Worm (Caenorhabditis elegans) whole organism, L1 larva: ENCODE measurements around the gene F36G3.1.

Experiments used
- C04F5.9 ChIP-seq: sonication (generic microtip); optimal IDR thresholded peaks from 2 replicates; lab custom pipeline; 2016; ENCODE audit warnings: missing genetic modification characterization, missing compliant biosample characterization
- C34B4.2 ChIP-seq: sonication (generic microtip); optimal IDR thresholded peaks from 2 replicates; lab custom pipeline; 2017; ENCODE audit warnings: mild to moderate bottlenecking, missing genetic modification characterization, missing compliant biosample characterization
- F16B12.6 ChIP-seq: fragments of 150-350 bp; optimal IDR thresholded peaks from 2 replicates; lab custom pipeline; 2014; ENCODE audit warnings: missing biosample characterization, missing genetic modification characterization
- blmp-1 ChIP-seq: fragments of 150-350 bp; optimal IDR thresholded peaks from 2 replicates; lab custom pipeline; 2014; ENCODE audit warnings: missing biosample characterization, missing genetic modification characterization
- ceh-8 ChIP-seq: fragments of 200-800 bp; sonication (Bioruptor generic); optimal IDR thresholded peaks from 2 replicates; lab custom pipeline; 2018; ENCODE audit warnings: mild to moderate bottlenecking, missing genetic modification characterization, moderate library complexity, missing compliant biosample characterization
- ceh-90 ChIP-seq: sonication (generic microtip); optimal IDR thresholded peaks from 2 replicates; lab custom pipeline; 2016; ENCODE audit warnings: missing genetic modification characterization, missing compliant biosample characterization
- dpl-1 ChIP-seq, 3 experiments: fragments of 150-350 bp in 2 of 3; sonication (generic microtip) in 1 of 3; optimal IDR thresholded peaks; 2 replicates each; lab custom pipeline; 2014 to 2017; ENCODE audit warnings: missing biosample characterization in 3 of 3, missing genetic modification characterization in 3 of 3, missing genetic modification reagents in 3 of 3
- dsc-1 ChIP-seq: sonication (generic microtip); optimal IDR thresholded peaks from 2 replicates; lab custom pipeline; 2016; ENCODE audit warnings: mild to moderate bottlenecking, missing genetic modification characterization, missing compliant biosample characterization
- efl-1 ChIP-seq, 4 experiments: fragments of 150-350 bp; optimal IDR thresholded peaks in 3 of 4; peaks in 1 of 4; 1 replicate in 1 of 4; 2 replicates in 3 of 4; lab custom pipeline; 2014; ENCODE audit warnings: missing biosample characterization in 2 of 4, missing genetic modification characterization in 2 of 4, missing genetic modification reagents in 2 of 4
- efl-3 ChIP-seq: fragments of 200-800 bp; sonication (Bioruptor generic); optimal IDR thresholded peaks from 2 replicates; lab custom pipeline; 2018; ENCODE audit warnings: mild to moderate bottlenecking, missing genetic modification characterization, missing compliant biosample characterization
- elt-2 ChIP-seq: sonication (generic microtip); optimal IDR thresholded peaks from 2 replicates; lab custom pipeline; 2016; ENCODE audit warnings: missing genetic modification characterization, mild to moderate bottlenecking, inconsistent platforms, missing compliant biosample characterization, missing genetic modification reagents
- elt-3 ChIP-seq, 6 experiments: fragments of 150-350 bp in 1 of 6; sonication (generic microtip); optimal IDR thresholded peaks; 2 replicates each; lab custom pipeline; 2017 to 2018; ENCODE audit warnings: missing biosample characterization in 6 of 6, missing genetic modification characterization in 6 of 6, inconsistent platforms in 1 of 6
- ets-5 ChIP-seq: fragments of 200-800 bp; sonication (Bioruptor generic); IDR thresholded peaks from 2 replicates; pipeline ENCODE4 v1.3.6; 2022; ENCODE audit warnings: missing genetic modification characterization, missing compliant biosample characterization
- fkh-10 ChIP-seq: sonication (generic microtip); optimal IDR thresholded peaks from 2 replicates; lab custom pipeline; 2017; ENCODE audit warnings: missing biosample characterization, missing genetic modification reagents, missing genetic modification characterization
- fkh-4 ChIP-seq: sonication (generic microtip); optimal IDR thresholded peaks from 2 replicates; lab custom pipeline; 2016; ENCODE audit warnings: missing compliant biosample characterization, missing genetic modification characterization, borderline replicate concordance
- grh-1 ChIP-seq: fragments of 200-800 bp; sonication (Bioruptor generic); IDR thresholded peaks from 2 replicates; pipeline ENCODE4 v1.3.6; 2022; ENCODE audit warnings: missing genetic modification reagents, missing genetic modification characterization, missing compliant biosample characterization
- hlh-17 ChIP-seq: fragments of 200-800 bp; sonication (Bioruptor generic); optimal IDR thresholded peaks from 2 replicates; lab custom pipeline; 2018; ENCODE audit warnings: missing genetic modification characterization, mild to moderate bottlenecking, missing compliant biosample characterization, moderate library complexity, borderline replicate concordance
- irx-1 ChIP-seq: sonication (generic microtip); optimal IDR thresholded peaks from 2 replicates; lab custom pipeline; 2016; ENCODE audit warnings: missing genetic modification characterization, missing compliant biosample characterization
- lin-14 ChIP-seq: fragments of 200-800 bp; sonication (Bioruptor generic); optimal IDR thresholded peaks from 2 replicates; lab custom pipeline; 2018; ENCODE audit warnings: mild to moderate bottlenecking, missing genetic modification characterization, moderate library complexity, missing compliant biosample characterization
- lin-39 ChIP-seq: fragments of 150-350 bp; optimal IDR thresholded peaks from 2 replicates; lab custom pipeline; 2014; ENCODE audit warnings: missing biosample characterization, missing genetic modification reagents, missing genetic modification characterization
- lsy-2 ChIP-seq, 2 experiments: fragments of 150-350 bp; optimal IDR thresholded peaks; 2 replicates each; lab custom pipeline; 2014; ENCODE audit warnings: missing biosample characterization in 2 of 2, missing genetic modification characterization in 2 of 2
- mab-9 ChIP-seq: fragments of 200-800 bp; sonication (Bioruptor generic); IDR thresholded peaks from 2 replicates; pipeline ENCODE4 v1.3.6; 2022; ENCODE audit warnings: missing genetic modification reagents, missing genetic modification characterization, missing compliant biosample characterization
- mef-2 ChIP-seq: fragments of 150-350 bp; optimal IDR thresholded peaks from 2 replicates; lab custom pipeline; 2014; ENCODE audit warnings: missing biosample characterization, missing genetic modification characterization
- mep-1 ChIP-seq: fragments of 150-350 bp; optimal IDR thresholded peaks from 2 replicates; lab custom pipeline; 2014; ENCODE audit warnings: missing biosample characterization, missing genetic modification characterization
- nhr-11 ChIP-seq: fragments of 150-350 bp; optimal IDR thresholded peaks from 2 replicates; lab custom pipeline; 2014; ENCODE audit warnings: missing biosample characterization, missing genetic modification characterization
- nhr-71 ChIP-seq: sonication (generic microtip); optimal IDR thresholded peaks from 2 replicates; lab custom pipeline; 2016; ENCODE audit warnings: mild to moderate bottlenecking, missing genetic modification characterization, moderate library complexity, missing compliant biosample characterization
- nhr-76 ChIP-seq: sonication (generic microtip); optimal IDR thresholded peaks from 2 replicates; lab custom pipeline; 2017; ENCODE audit warnings: missing biosample characterization, missing genetic modification characterization
- nhr-84 ChIP-seq: sonication (generic microtip); optimal IDR thresholded peaks from 2 replicates; lab custom pipeline; 2017; ENCODE audit warnings: missing biosample characterization, missing genetic modification characterization
- rnt-1 ChIP-seq: sonication (generic microtip); optimal IDR thresholded peaks from 2 replicates; lab custom pipeline; 2016; ENCODE audit warnings: mild to moderate bottlenecking, missing genetic modification characterization, moderate library complexity, missing compliant biosample characterization
- snu-23 ChIP-seq: sonication (generic microtip); optimal IDR thresholded peaks from 2 replicates; lab custom pipeline; 2016; ENCODE audit warnings: missing genetic modification characterization, missing compliant biosample characterization
- sox-4 ChIP-seq: sonication (generic microtip); optimal IDR thresholded peaks from 2 replicates; lab custom pipeline; 2016; ENCODE audit warnings: missing genetic modification characterization, missing compliant biosample characterization
- sptf-1 ChIP-seq: fragments of 150-350 bp; optimal IDR thresholded peaks from 2 replicates; lab custom pipeline; 2014; ENCODE audit warnings: missing biosample characterization, missing genetic modification characterization
- sup-37 ChIP-seq: fragments of 200-800 bp; sonication (Bioruptor generic); optimal IDR thresholded peaks from 2 replicates; lab custom pipeline; 2018; ENCODE audit warnings: mild to moderate bottlenecking, missing genetic modification characterization, missing compliant biosample characterization
- tbx-2 ChIP-seq: sonication (generic microtip); optimal IDR thresholded peaks from 2 replicates; lab custom pipeline; 2016; ENCODE audit warnings: missing genetic modification characterization, missing compliant biosample characterization
- unc-130 ChIP-seq: fragments of 150-350 bp; optimal IDR thresholded peaks from 2 replicates; lab custom pipeline; 2017; ENCODE audit warnings: missing biosample characterization, missing genetic modification characterization, inconsistent platforms
- unc-86 ChIP-seq: sonication (generic microtip); optimal IDR thresholded peaks from 2 replicates; lab custom pipeline; 2016; ENCODE audit warnings: missing genetic modification characterization, missing compliant biosample characterization
- vab-15 ChIP-seq: sonication (generic microtip); optimal IDR thresholded peaks from 2 replicates; lab custom pipeline; 2017; ENCODE audit warnings: missing genotype, mild to moderate bottlenecking, missing genetic modification characterization, missing compliant biosample characterization
- xbp-1 ChIP-seq: sonication (generic microtip); optimal IDR thresholded peaks from 2 replicates; lab custom pipeline; 2016; ENCODE audit warnings: missing genetic modification characterization, missing compliant biosample characterization

Gene F36G3.1

ce11 chrX:9794173-9794572 is 5.2 kb upstream of the F36G3.1 start, which contains the start of gene F36G3.2:
Gene F36G3.2 (minus strand): TSS chrX:9794273.
- TF ChIP-seq lin-39 (no peak), nhr-71 (tag; lab: Kevin White, UChicago) (no peak), grh-1 (GFP tag; lab: Robert Waterston, UW) (no peak), ceh-8 (GFP tag; lab: Kevin White, UChicago) (no peak), mef-2 (tag; lab: Kevin White, UChicago) (no peak), irx-1 (tag; lab: Kevin White, UChicago) (no peak), ets-5 (GFP tag; lab: Robert Waterston, UW) (no peak), vab-15 (tag; lab: Kevin White, UChicago) (no peak), xbp-1 (tag; lab: Kevin White, UChicago) (no peak), dpl-1 (GFP tag; optimal IDR thresholded peaks at IDR 0.05; lab: Kevin White, UChicago) (no peak), lin-14 (no peak), sup-37 (no peak), nhr-84 (tag; lab: Kevin White, UChicago) (no peak), unc-86 (tag; lab: Kevin White, UChicago) (no peak), efl-3 (GFP tag; lab: Kevin White, UChicago) (no peak), C04F5.9 (tag; lab: Kevin White, UChicago) (no peak), F16B12.6 (tag; lab: Kevin White, UChicago) (no peak), sox-4 (tag; lab: Kevin White, UChicago) (no peak)

- TF ChIP-seq lsy-2 (tag; optimal IDR thresholded peaks at IDR 0.05; lab: Kevin White, UChicago) (peak in 1 of 2 experiments; percentile 8), snu-23 (peak; percentile 31), fkh-10 (GFP tag; lab: Kevin White, UChicago) (no peak), unc-130 (tag; lab: Kevin White, UChicago) (peak; percentile 0), mep-1 (tag; lab: Kevin White, UChicago) (peak; percentile 65), lin-14 (peak; percentile 61), hlh-17 (GFP tag; lab: Kevin White, UChicago) (no peak), tbx-2 (tag; lab: Kevin White, UChicago) (peak; percentile 8), elt-3 (tag; optimal IDR thresholded peaks at IDR 0.05; lab: Kevin White, UChicago) (peak in 1 of 6 experiments; percentile 14), blmp-1 (peak; percentile 94)
Observed at ce11 chrX:9785865-9786264, 3.1 kb downstream of the F36G3.1 start.

- TF ChIP-seq efl-1 (optimal IDR thresholded peaks at IDR 0.05; lab: Kevin White, UChicago) (no peak), efl-1 (GFP tag; optimal IDR thresholded peaks at IDR 0.05 in 1 of 2; lab: Kevin White, UChicago) (peak in 1 of 2 experiments; percentile 80), nhr-76 (tag; lab: Kevin White, UChicago) (no peak), elt-2 (tag; lab: Kevin White, UChicago) (peak; percentile 59), nhr-11 (tag; lab: Kevin White, UChicago) (no peak), C34B4.2 (no peak), sptf-1 (tag; lab: Kevin White, UChicago) (no peak), rnt-1 (tag; lab: Kevin White, UChicago) (no peak), mep-1 (tag; lab: Kevin White, UChicago) (no peak), fkh-4 (peak; percentile 49), dsc-1 (peak; percentile 77), mab-9 (GFP tag; lab: Robert Waterston, UW) (no peak), ceh-90 (tag; lab: Kevin White, UChicago) (no peak)
Observed at ce11 chrX:9782389-9782939, 6.5 kb downstream of the F36G3.1 start.
